Worm (Caenorhabditis elegans): ENCODE results near the gene K06A9.2.

K06A9.2 gene

DNA sequence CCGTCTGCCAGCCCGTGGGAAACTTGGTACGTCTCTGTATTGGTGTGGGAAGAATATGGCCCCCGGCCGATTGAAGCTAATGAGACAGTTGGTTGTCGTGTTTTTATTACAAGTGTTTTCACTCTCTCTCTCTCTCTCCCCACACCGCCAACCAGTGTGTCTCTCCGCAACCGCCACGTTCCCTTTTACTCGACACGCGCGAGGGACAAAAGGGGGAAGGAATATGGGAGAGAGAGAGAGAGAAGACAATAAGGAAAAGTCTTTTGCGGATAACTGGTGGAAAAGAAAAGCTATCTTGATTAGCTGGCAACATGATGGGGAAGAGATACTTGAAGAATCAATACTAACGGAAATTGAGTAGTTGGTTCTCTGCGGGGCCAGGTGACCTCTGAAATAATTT lies 42.5 kb downstream of the K06A9.2 start:
- peak; percentile 1 for TF ChIP-seq ceh-27 (GFP tag; optimal IDR thresholded peaks at IDR 0.05)
- TF ChIP-seq Y79H2A.3 (GFP tag; conservative IDR thresholded peaks at IDR 0.05), result no peak

DNA sequence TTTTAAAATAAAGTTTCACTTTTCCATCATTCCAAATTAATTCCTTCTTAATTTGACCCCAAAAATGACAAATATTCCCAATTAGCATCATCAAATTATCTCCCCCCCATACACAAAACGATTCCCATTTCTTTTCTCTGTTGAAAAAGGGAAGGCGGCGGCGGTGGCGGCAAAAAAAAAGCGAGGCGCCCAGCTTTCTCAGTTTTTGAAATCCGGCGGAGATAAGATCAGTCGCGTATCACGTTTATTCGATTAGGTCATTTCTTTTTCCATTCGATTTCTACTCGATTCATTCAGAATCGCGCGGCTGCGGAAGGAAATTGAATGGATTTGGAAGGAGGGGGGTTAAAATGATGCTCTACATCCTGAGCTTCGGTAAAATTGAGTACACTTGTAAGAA lies 47.8 kb downstream of the K06A9.2 start:
- TF ChIP-seq egl-44 (GFP tag; IDR thresholded peaks at IDR 0.05) (no peak), Y95B8A.8 (GFP tag; IDR thresholded peaks at IDR 0.05) (no peak)

DNA sequence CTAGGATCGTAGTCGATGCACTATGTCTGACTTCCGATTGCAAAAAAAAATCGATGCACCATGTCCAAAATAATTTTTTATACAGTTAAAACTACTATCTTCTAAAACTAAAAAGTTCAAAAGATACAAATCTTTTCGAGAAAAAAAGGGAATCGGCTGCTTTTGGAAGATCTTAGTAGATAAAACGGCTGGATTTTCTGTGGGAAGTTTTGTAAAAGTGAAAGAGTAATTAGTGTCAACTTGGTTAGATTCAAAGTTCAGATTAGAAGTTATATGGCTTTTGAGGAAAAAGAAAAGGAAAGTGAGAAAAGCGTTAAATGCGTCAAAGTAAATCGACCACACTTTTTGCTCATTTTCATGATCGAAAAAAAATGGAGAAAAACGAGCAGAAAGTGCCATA lies 50.9 kb downstream of the K06A9.2 start:
- TF ChIP-seq egrh-3 (GFP tag; IDR thresholded peaks at IDR 0.05) (no peak), nfya-2 (GFP tag; IDR thresholded peaks at IDR 0.05) (no peak), hmg-20 (GFP tag; IDR thresholded peaks at IDR 0.05) (no peak), egl-18 (GFP tag; IDR thresholded peaks at IDR 0.05) (no peak), C06A6.2 (GFP tag; conservative IDR thresholded peaks at IDR 0.05) (no peak), ets-4 (GFP tag; optimal IDR thresholded peaks at IDR 0.05) (no peak), F57A8.1 (GFP tag; optimal IDR thresholded peaks at IDR 0.05) (no peak), ztf-6 (GFP tag; IDR thresholded peaks at IDR 0.05) (no peak), mxl-1 (tag; optimal IDR thresholded peaks at IDR 0.05) (no peak), ztf-25 (GFP tag; IDR thresholded peaks at IDR 0.05) (no peak), sdz-38 (tag; optimal IDR thresholded peaks at IDR 0.05) (no peak), madf-6 (GFP tag; IDR thresholded peaks at IDR 0.05) (no peak), snpc-1.3 (tag; optimal IDR thresholded peaks at IDR 0.05; ENCODE audit: insufficient read depth) (no peak), snpc-3.4 (tag; optimal IDR thresholded peaks at IDR 0.05) (no peak), bed-2 (GFP tag; IDR thresholded peaks at IDR 0.05) (no peak), lir-1 (GFP tag; conservative IDR thresholded peaks at IDR 0.05) (no peak), die-1 (tag; optimal IDR thresholded peaks at IDR 0.05) (no peak), tbp1 (GFP tag; optimal IDR thresholded peaks at IDR 0.05) (no peak), mcd-1 (GFP tag; IDR thresholded peaks at IDR 0.05) (no peak)

DNA sequence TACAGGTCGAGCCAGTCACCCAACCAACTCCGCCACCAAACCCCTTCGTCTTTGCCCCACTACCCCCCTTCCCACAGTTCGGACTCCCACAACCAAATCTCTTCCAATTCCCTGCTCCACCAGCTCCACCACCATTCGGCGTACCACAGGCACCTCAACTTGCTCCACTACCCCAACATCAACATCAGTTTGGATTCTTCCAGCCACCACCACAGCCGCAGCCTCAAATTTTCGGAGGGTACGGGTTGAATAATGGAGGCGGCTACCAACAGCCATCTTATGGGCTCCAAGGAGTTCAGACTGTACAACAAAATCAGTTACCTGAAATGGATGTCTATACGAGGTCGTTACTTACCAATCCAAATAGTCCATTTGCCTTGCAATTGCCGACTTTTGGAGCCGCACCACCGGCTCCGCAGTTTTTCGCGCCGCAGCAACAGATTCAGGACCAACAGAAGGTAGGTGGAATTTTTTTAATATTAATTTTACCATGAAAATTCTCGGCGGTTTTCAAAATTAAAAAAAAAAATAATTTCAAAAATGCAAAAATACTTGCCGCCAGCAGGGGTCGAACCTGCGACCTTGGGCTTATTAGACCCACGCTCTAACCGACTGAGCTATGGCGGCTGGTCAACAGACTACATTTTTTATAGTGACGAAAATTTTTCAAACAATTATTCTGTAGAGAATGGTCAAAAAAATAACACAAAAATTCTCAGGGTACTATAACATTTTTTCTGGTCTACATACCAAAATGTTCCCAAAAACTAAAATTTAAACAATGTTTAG lies 53.1 kb downstream of the K06A9.2 start:
- TF ChIP-seq K11D2.4 (GFP tag; IDR thresholded peaks at IDR 0.05) (peak; percentile 34; the same call in 1 of the 2 replicates), let-607 (tag; optimal IDR thresholded peaks at IDR 0.05) (no peak), F10E7.11 (tag; optimal IDR thresholded peaks at IDR 0.05) (no peak), attf-5 (GFP tag; optimal IDR thresholded peaks at IDR 0.05) (no peak), zfh-2 (GFP tag; conservative IDR thresholded peaks at IDR 0.05) (peak; percentile 61), pbrm-1 (GFP tag; IDR thresholded peaks at IDR 0.05) (no peak), hlh-26 (GFP tag; conservative IDR thresholded peaks at IDR 0.05) (no peak), F33H1.4 (GFP tag; IDR thresholded peaks at IDR 0.05) (no peak), cebp-2 (GFP tag; IDR thresholded peaks at IDR 0.05) (no peak), sea-2 (GFP tag; IDR thresholded peaks at IDR 0.05) (no peak), nhr-179 (tag; optimal IDR thresholded peaks at IDR 0.05) (no peak), egrh-3 (GFP tag; IDR thresholded peaks at IDR 0.05) (no peak), lin-54 (GFP tag; optimal IDR thresholded peaks at IDR 0.05) (no peak), hsf-1 (GFP tag; IDR thresholded peaks at IDR 0.05) (0 out of 2 replicates have a peak, but pooled peaks have one; percentile 41), nfyb-1 (GFP tag; IDR thresholded peaks at IDR 0.05) (no peak), tbp1 (GFP tag; optimal IDR thresholded peaks at IDR 0.05) (peak; percentile 77), rpc-1 (optimal IDR thresholded peaks at IDR 0.05) (peak; percentile 22), rpc-1 (tag; optimal IDR thresholded peaks at IDR 0.05) (peak; percentile 71), F55B11.4 (tag; optimal IDR thresholded peaks at IDR 0.05; ENCODE audit: borderline replicate concordance, insufficient read depth) (no peak), lin-26 (GFP tag; IDR thresholded peaks at IDR 0.05) (peak; percentile 64), F57C9.4 (tag; optimal IDR thresholded peaks at IDR 0.05) (no peak), ceh-27 (GFP tag; optimal IDR thresholded peaks at IDR 0.05) (no peak), ekl-4 (GFP tag; IDR thresholded peaks at IDR 0.05) (0 out of 2 replicates have a peak, but pooled peaks have one; percentile 27), nhr-27 (tag; optimal IDR thresholded peaks at IDR 0.05) (no peak)

All from whole organism, young adult.